Worm (Caenorhabditis elegans) whole organism, midembryonic: Measurements from ENCODE around the gene F40G9.6.

Experiments used
- cog-1 ChIP-seq: sonication (generic microtip); optimal IDR thresholded peaks from 2 replicates; lab custom pipeline; 2016; ENCODE audit warnings: missing genetic modification characterization, missing compliant biosample characterization
- flt-1 ChIP-seq: fragments of 200-800 bp; sonication (Bioruptor generic); IDR thresholded peaks from 2 replicates; pipeline ENCODE4 v1.3.6; 2022; ENCODE audit warnings: missing genetic modification characterization, missing compliant biosample characterization

DNA sequence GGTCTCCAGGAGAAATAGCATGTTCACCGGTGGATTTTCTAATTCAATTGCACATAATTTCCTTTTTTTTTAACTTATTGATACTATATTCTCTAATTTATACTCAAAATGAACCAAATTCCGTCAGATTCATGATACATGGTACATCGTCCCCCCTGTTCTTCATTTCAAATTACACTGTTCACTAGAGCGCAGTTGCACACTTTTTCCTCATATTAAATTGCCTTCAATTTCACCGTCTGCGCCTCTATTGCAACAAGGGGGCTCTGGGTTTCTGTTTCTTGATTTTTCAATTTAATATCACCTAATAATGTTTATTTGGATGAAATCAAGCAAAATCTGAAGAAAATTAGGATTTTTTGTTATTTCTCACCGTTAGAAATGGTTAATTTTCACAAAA, 47.7 kb upstream of the F40G9.6 start:
- TF ChIP-seq cog-1 (tag; lab: Kevin White, UChicago) (peak; percentile 5), flt-1 (no peak)
